Fruit fly (Drosophila melanogaster): ENCODE results near the gene CG5961.

The CG5961 gene

DNA sequence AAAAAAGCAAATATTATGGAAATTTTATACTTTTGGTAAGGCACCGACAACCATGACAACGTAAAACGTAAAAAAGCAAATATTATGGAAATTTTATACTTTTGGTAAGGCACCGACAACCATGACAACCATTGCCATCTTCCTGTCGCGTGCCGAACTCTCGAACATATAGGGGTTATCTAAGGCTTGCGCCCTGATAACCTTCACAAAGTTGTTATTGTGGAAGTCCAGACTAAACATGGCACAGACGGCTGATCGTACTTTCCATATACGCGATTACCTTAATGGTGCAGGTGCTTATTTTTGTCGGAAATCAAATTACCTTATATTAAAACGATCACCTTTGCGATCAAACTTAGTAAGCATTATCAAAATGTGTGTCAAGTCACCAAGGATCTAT, 14.6 kb downstream of the CG5961 start:
- no peak for TF ChIP-seq noc (tag; optimal IDR thresholded peaks at IDR 0.05)

dm6 chr3R:12443769-12444168, 16.3 kb downstream of the CG5961 start:
- TF ChIP-seq noc (tag; optimal IDR thresholded peaks at IDR 0.05), result no peak

DNA sequence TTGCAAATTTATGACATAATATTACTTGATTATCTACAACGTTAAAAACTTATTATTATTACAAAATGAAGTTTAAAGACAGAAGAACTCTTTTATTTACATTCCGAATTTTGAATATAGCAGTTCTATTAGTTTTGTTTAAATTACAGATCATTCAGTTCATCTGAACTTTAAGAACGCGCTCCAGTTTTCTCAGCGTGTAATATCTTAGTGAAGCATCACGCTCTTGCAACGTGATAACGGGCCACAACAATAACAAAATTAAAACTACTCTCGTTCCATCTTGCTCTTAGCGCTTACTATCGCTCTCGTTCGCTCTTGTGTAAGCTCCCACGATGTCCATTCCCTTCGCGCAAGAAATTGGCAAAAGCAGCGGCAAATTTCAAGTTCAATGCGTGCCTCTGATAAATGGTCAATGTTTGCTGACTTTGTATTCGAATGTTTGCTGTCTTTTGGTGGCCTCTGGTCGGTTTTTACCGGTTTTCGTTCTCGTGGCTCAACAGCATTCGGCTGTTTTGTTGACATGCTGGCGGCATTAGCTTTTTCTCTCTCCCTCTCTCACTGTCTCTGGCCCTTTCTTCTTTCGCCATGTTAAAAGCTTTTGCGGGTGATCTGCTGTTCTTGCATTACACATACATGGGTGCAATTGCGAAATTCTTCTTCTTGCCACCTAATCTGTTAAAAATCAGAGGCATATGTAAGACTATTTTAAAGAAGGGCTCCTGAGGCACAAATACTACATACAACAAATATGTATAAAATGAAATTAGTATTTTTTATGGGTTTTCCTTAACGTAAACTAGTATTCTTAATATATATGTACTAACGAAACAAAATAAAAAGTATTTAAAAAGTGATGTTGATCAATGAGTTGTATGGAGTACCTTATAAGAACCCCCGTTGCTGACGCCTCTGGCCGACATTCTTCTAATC, 17.2 kb downstream of the CG5961 start:
- TF ChIP-seq noc (tag; optimal IDR thresholded peaks at IDR 0.05), result peak; percentile 92

dm6 chr3R:12441008-12441606, 19.0 kb downstream of the CG5961 start:
- TF ChIP-seq noc (tag; optimal IDR thresholded peaks at IDR 0.05), result peak; percentile 33

DNA sequence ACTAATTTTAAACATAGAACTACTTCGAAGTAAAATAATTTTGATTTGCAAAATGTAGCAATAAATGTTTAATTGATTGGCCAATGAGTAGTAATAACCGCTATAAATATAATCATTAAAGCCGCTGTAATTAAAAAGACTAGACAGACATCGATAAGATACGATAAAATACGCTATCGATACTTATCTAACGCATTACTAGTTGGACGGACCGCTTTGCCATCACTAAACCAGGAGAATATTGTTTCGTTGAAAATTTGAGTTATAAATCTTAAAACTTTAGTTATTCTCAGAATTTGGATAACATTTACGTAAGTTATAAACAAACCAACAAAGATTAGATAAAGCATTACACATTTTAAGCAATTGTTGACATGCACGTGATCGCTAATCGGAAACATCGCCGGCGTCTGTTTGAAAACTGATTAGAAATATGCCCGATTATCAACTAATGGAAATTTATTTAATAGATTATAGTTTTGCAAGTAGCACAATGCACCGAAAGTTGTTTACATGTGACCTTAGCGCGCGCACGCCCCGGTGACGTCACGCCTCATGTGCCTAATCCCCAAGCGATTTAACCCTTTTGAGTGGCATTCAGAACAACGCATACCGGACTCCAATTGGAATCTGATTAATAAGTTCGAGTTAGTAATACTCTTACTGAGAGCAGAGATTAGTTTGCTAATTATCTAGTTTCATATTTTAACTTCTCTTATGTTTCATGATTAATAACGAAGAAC, 20.5 kb downstream of the CG5961 start, which contains the start of gene Desat1:
Gene Desat1 (plus strand): TSS at position 200 of the 743 bp plus-strand sequence.
- no peak for TF ChIP-seq noc (tag; optimal IDR thresholded peaks at IDR 0.05)

dm6 chr3R:12439039-12439400, 21.1 kb downstream of the CG5961 start, which contains the start of the genes CG17207 and CG46427:
TSS of gene CG17207 (minus strand) at chr3R:12439139.
TSS of gene CG46427 (minus strand) at chr3R:12439139.
- no peak for TF ChIP-seq noc (tag; optimal IDR thresholded peaks at IDR 0.05)

DNA sequence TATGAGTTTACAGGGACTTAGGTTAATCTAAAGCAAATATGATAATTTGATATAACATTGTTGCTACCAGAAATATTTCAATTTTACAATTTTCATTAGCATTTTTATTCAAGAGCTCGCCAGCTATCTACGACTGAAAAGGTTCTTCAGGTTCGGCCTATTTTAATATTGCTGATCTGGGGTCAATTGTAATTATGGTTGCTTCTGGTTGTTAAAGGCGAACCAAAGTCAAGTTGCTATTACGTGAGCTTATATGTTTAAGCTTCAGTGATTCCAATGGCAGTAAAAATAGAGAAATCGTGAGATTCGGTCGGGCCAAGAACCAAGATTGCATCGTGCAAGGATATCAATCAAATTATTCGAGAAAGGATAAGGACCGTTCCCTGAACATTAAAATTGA, 24.1 kb downstream of the CG5961 start, which contains the start of gene Desat2:
Gene Desat2 (plus strand): TSS at position 301 of the 400 bp plus-strand sequence.
- TF ChIP-seq noc (tag; optimal IDR thresholded peaks at IDR 0.05), result no peak

- TF ChIP-seq noc (tag; optimal IDR thresholded peaks at IDR 0.05), result peak; percentile 65
These were observed 26.3 kb downstream of the CG5961 start, which contains the start of the genes Aos1 and Srlp for dm6 chr3R:12433764-12434163. TSS of gene Aos1 (minus strand) at chr3R:12433822. TSS of gene Srlp (plus strand) at chr3R:12434098.

- TF ChIP-seq noc (tag; optimal IDR thresholded peaks at IDR 0.05), result no peak
These were observed 29.0 kb downstream of the CG5961 start, which contains the start of gene Prosalpha2 for dm6 chr3R:12431030-12431489. TSS of gene Prosalpha2 (plus strand) at chr3R:12431321.

DNA sequence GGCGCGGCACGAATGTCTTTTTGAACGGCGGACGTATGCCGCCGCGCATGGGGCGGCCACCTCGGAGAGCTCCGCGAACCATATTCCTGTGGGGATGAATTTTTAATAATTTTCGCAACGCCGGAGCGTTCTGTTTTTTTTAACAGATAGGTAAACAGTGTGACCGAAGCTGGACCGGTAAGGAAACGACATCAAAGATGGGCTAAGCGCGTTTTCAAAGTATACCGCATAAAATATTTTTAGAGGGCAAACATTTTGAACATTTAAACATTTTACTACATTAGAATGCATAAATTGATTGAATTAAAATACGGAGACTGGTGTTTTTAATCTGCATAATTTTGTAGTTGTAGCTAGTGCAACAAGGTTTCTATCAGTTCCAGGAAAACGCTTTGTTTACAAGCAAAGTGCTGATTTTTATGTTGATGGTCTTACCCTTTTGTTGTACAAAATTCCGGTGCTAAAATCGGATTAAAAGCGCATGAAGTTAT, 30.9 kb downstream of the CG5961 start, which contains the start of the genes CG5641 and CG5245:
Gene CG5641 (minus strand): TSS at position 163 of the 491 bp plus-strand sequence.
Gene CG5245 (plus strand): TSS at position 441 of the 491 bp plus-strand sequence.
- no peak for TF ChIP-seq noc (tag; optimal IDR thresholded peaks at IDR 0.05)

- no peak for TF ChIP-seq noc (tag; optimal IDR thresholded peaks at IDR 0.05)
These were observed 33.8 kb downstream of the CG5961 start, which contains the start of gene NANS for dm6 chr3R:12426310-12426653. TSS of gene NANS (plus strand) at chr3R:12426578.

DNA sequence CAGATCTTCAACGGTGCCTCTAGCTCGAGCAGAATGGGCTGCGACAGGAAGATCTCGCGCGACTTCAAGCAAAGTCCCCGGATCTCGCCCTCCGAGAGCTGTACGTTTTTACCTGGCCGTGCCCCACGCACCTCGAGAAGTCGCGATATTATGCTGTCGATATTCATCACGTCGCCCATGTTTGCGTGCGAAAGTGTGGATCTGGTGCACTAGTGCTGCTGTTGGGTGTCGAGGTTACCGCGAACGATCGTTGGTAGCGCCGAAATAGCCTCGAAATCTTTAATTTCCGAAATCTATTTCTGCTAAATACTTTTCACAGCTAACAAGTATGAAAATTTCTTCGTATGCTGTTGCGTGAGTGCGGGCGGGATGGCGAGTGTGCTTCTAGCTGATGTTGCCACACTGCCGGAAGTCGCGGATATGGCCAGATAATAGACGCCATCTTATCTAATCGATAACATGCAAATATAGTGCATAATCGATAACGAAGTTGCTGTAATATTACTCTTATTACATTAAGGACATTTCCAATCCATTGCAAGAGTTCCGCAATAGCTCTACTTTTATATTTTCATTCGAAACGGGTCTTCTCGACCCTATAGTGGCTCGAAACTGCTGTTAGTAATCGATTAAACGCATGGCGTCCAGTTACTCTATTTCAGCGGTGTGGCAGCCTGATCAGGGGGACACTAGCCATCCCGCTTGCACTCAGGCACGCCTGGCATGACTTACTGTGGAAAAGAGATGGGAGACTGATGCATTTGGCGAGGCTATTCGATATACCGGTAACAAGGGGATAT, 34.4 kb downstream of the CG5961 start, which contains the start of gene Pp1-87B:
Gene Pp1-87B (minus strand): TSS at position 408 of the 800 bp plus-strand sequence.
- no peak for TF ChIP-seq noc (tag; optimal IDR thresholded peaks at IDR 0.05)

dm6 chr3R:12423997-12424396, 36.1 kb downstream of the CG5961 start:
- no peak for TF ChIP-seq noc (tag; optimal IDR thresholded peaks at IDR 0.05)

- TF ChIP-seq noc (tag; optimal IDR thresholded peaks at IDR 0.05), result no peak
These were observed 37.6 kb downstream of the CG5961 start, which contains the start of the genes Scgbeta and CG17202 for dm6 chr3R:12422379-12422975. TSS of gene Scgbeta (minus strand) at chr3R:12422429. TSS of gene CG17202 (plus strand) at chr3R:12422768.
